Fruit fly (Drosophila melanogaster) whole organism, embryonic: ENCODE data around the gene CG5758.
A peak's percentile ranks its signal among the peaks of the same experiment; 100 is the strongest.

ENCODE experiments used
- Adf1 ChIP-seq: fragments of 200-800 bp; sonication (Bioruptor generic); IDR thresholded peaks from 2 replicates; pipeline ENCODE4 v1.3.6; 2022; ENCODE audit warnings: missing biosample characterization, missing genetic modification characterization
- CG10543 ChIP-seq: fragments of 200-800 bp; sonication (Bioruptor generic); optimal IDR thresholded peaks from 3 replicates; lab custom pipeline; 2017; ENCODE audit warnings: missing biosample characterization, mild to moderate bottlenecking, missing genetic modification characterization, moderate library complexity
- CG11560 ChIP-seq: fragments of 200-800 bp; sonication (Bioruptor generic); IDR thresholded peaks from 3 replicates; pipeline ENCODE4 v1.3.6; 2022; ENCODE audit warnings: missing biosample characterization, missing genetic modification characterization
- CG11696 ChIP-seq: fragments of 200-800 bp; sonication (Bioruptor generic); IDR thresholded peaks from 2 replicates; pipeline ENCODE4 v1.3.6; 2022; ENCODE audit warnings: missing biosample characterization, missing genetic modification characterization
- CG12942 ChIP-seq: fragments of 200-800 bp; sonication (Bioruptor generic); optimal IDR thresholded peaks from 3 replicates; lab custom pipeline; 2016; ENCODE audit warnings: missing biosample characterization, missing genetic modification characterization
- CG13287 ChIP-seq: fragments of 200-800 bp; sonication (Bioruptor generic); IDR thresholded peaks from 2 replicates; pipeline ENCODE4 v1.3.6; 2022; ENCODE audit warnings: missing biosample characterization, missing genetic modification characterization; ENCODE audit not compliant: partially characterized antibody
- CG14050 ChIP-seq: fragments of 200-800 bp; sonication (Bioruptor generic); IDR thresholded peaks from 3 replicates; pipeline ENCODE4 v1.3.6; 2022; ENCODE audit warnings: missing biosample characterization, missing genetic modification characterization
- CG15073 ChIP-seq: fragments of 200-800 bp; sonication (Bioruptor generic); optimal IDR thresholded peaks from 2 replicates; lab custom pipeline; 2016; ENCODE audit warnings: missing biosample characterization, missing genetic modification characterization
- CG15514 ChIP-seq: fragments of 200-800 bp; sonication (Bioruptor generic); optimal IDR thresholded peaks from 3 replicates; lab custom pipeline; 2017; ENCODE audit warnings: missing biosample characterization, missing genetic modification characterization, mild to moderate bottlenecking, moderate library complexity, missing genetic modification reagents
- CG16815 ChIP-seq: fragments of 200-800 bp; sonication (Bioruptor generic); optimal IDR thresholded peaks from 3 replicates; lab custom pipeline; 2017; ENCODE audit warnings: missing biosample characterization, mild to moderate bottlenecking, missing genetic modification characterization
- CG2889 ChIP-seq: fragments of 200-800 bp; sonication (Bioruptor generic); IDR thresholded peaks from 3 replicates; pipeline ENCODE4 v1.3.6; 2022; ENCODE audit warnings: missing biosample characterization, missing genetic modification characterization
- CG4820 ChIP-seq: fragments of 200-800 bp; sonication (Bioruptor generic); optimal IDR thresholded peaks from 3 replicates; lab custom pipeline; 2016; ENCODE audit warnings: missing biosample characterization, missing genetic modification characterization
- CG5180 ChIP-seq: fragments of 200-800 bp; sonication (Bioruptor generic); optimal IDR thresholded peaks from 3 replicates; lab custom pipeline; 2017; ENCODE audit warnings: missing biosample characterization, missing genetic modification characterization, mild to moderate bottlenecking, moderate library complexity, missing genetic modification reagents
- CG6175 ChIP-seq: fragments of 200-800 bp; sonication (Bioruptor generic); IDR thresholded peaks from 3 replicates; pipeline ENCODE4 v1.3.6; 2022; ENCODE audit warnings: missing biosample characterization, missing genetic modification characterization
- CG6791 ChIP-seq: fragments of 200-800 bp; sonication (Bioruptor generic); IDR thresholded peaks from 3 replicates; pipeline ENCODE4 v1.3.6; 2022; ENCODE audit warnings: missing biosample characterization, missing genetic modification characterization; ENCODE audit not compliant: partially characterized antibody
- CG6813 ChIP-seq: fragments of 200-800 bp; sonication (Bioruptor generic); optimal IDR thresholded peaks from 2 replicates; lab custom pipeline; 2017; ENCODE audit warnings: missing biosample characterization, missing genetic modification characterization, mild to moderate bottlenecking, moderate library complexity, missing genetic modification reagents
- CG7745 ChIP-seq: fragments of 200-800 bp; sonication (Bioruptor generic); optimal IDR thresholded peaks from 2 replicates; lab custom pipeline; 2018; ENCODE audit warnings: missing biosample characterization, mild to moderate bottlenecking, missing genetic modification characterization, moderate library complexity
- CG7928 ChIP-seq: fragments of 200-800 bp; sonication (Bioruptor generic); optimal IDR thresholded peaks from 2 replicates; lab custom pipeline; 2017; ENCODE audit warnings: missing biosample characterization, mild to moderate bottlenecking, missing genetic modification characterization
- CG8478 ChIP-seq: fragments of >200 bp; optimal IDR thresholded peaks from 2 replicates; lab custom pipeline; 2018
- CG8944 ChIP-seq: fragments of 200-800 bp; sonication (Bioruptor generic); optimal IDR thresholded peaks from 3 replicates; lab custom pipeline; 2016; ENCODE audit warnings: missing biosample characterization, missing genetic modification characterization
- Camta ChIP-seq: fragments of 200-800 bp; sonication (Bioruptor generic); optimal IDR thresholded peaks from 2 replicates; lab custom pipeline; 2016; ENCODE audit warnings: missing biosample characterization, missing genetic modification characterization
- CkIIα-i1 ChIP-seq: fragments of 200-800 bp; sonication (Bioruptor generic); IDR thresholded peaks from 2 replicates; pipeline ENCODE4 v1.3.6; 2022; ENCODE audit warnings: missing biosample characterization, missing genetic modification characterization
- HLH54F ChIP-seq: fragments of 200-800 bp; sonication (Bioruptor generic); optimal IDR thresholded peaks from 3 replicates; lab custom pipeline; 2016; ENCODE audit warnings: missing biosample characterization, missing genetic modification characterization
- Hsf ChIP-seq: fragments of 200-800 bp; sonication (Bioruptor generic); optimal IDR thresholded peaks from 3 replicates; lab custom pipeline; 2016; ENCODE audit warnings: missing biosample characterization, missing genetic modification characterization
- Scr ChIP-seq: fragments of 200-800 bp; sonication (Bioruptor generic); IDR thresholded peaks from 2 replicates; pipeline ENCODE4 v1.3.6; 2022; ENCODE audit warnings: missing biosample characterization, missing genetic modification characterization; ENCODE audit not compliant: partially characterized antibody
- Sin3A ChIP-seq: fragments of >200 bp; optimal IDR thresholded peaks from 2 replicates; lab custom pipeline; 2018
- Sox102F ChIP-seq: fragments of 200-800 bp; sonication (Bioruptor generic); optimal IDR thresholded peaks from 2 replicates; lab custom pipeline; 2018; ENCODE audit warnings: missing biosample characterization, mild to moderate bottlenecking, missing genetic modification characterization, moderate library complexity
- Trl ChIP-seq, 3 experiments: fragments of >200 bp in 2 of 3; fragments of 200-800 bp in 1 of 3; sonication (Bioruptor generic) in 1 of 3; optimal IDR thresholded peaks; 2 replicates in 1 of 3; 3 replicates in 2 of 3; lab custom pipeline; 2016 to 2017; ENCODE audit warnings: missing biosample characterization in 1 of 3, missing genetic modification characterization in 1 of 3
- Xbp1 ChIP-seq: fragments of 200-800 bp; sonication (Bioruptor generic); optimal IDR thresholded peaks from 3 replicates; lab custom pipeline; 2016; ENCODE audit warnings: missing biosample characterization, mild to moderate bottlenecking, missing genetic modification characterization
- al ChIP-seq: fragments of 200-800 bp; sonication (Bioruptor generic); IDR thresholded peaks from 2 replicates; pipeline ENCODE4 v1.3.6; 2022; ENCODE audit warnings: missing biosample characterization, missing genetic modification characterization
- amos ChIP-seq: fragments of 200-800 bp; sonication (Bioruptor generic); IDR thresholded peaks from 2 replicates; pipeline ENCODE4 v1.3.6; 2022; ENCODE audit warnings: missing biosample characterization, missing genetic modification characterization; ENCODE audit not compliant: partially characterized antibody
- aop ChIP-seq: fragments of 200-800 bp; sonication (Bioruptor generic); IDR thresholded peaks from 2 replicates; pipeline ENCODE4 v1.3.6; 2022; ENCODE audit warnings: missing biosample characterization, missing genetic modification characterization
- ap ChIP-seq: fragments of 200-800 bp; sonication (Bioruptor generic); IDR thresholded peaks from 2 replicates; pipeline ENCODE4 v1.3.6; 2022; ENCODE audit warnings: missing biosample characterization, missing genetic modification characterization
- ato ChIP-seq: fragments of 200-800 bp; sonication (Bioruptor generic); IDR thresholded peaks from 2 replicates; pipeline ENCODE4 v1.3.6; 2022; ENCODE audit warnings: missing biosample characterization, missing genetic modification characterization; ENCODE audit not compliant: partially characterized antibody
- dati ChIP-seq: fragments of 200-800 bp; sonication (Bioruptor generic); IDR thresholded peaks from 2 replicates; pipeline ENCODE4 v1.3.6; 2022; ENCODE audit warnings: missing biosample characterization, missing genetic modification characterization
- dimm ChIP-seq: fragments of 200-800 bp; sonication (Bioruptor generic); IDR thresholded peaks from 2 replicates; pipeline ENCODE4 v1.3.6; 2022; ENCODE audit warnings: missing biosample characterization, missing genetic modification characterization
- dmrt99B ChIP-seq: fragments of 200-800 bp; sonication (Bioruptor generic); optimal IDR thresholded peaks from 2 replicates; lab custom pipeline; 2018; ENCODE audit warnings: missing biosample characterization, mild to moderate bottlenecking, missing genetic modification characterization, moderate library complexity
- emc ChIP-seq: fragments of 200-800 bp; sonication (Bioruptor generic); optimal IDR thresholded peaks from 2 replicates; lab custom pipeline; 2016; ENCODE audit warnings: missing biosample characterization, missing genetic modification characterization
- ham ChIP-seq: fragments of 200-800 bp; sonication (Bioruptor generic); IDR thresholded peaks from 2 replicates; pipeline ENCODE4 v1.3.6; 2022; ENCODE audit warnings: missing biosample characterization, missing genetic modification characterization
- hb ChIP-seq: fragments of 200-800 bp; sonication (Bioruptor generic); IDR thresholded peaks from 3 replicates; pipeline ENCODE4 v1.3.6; 2022; ENCODE audit warnings: missing biosample characterization, missing genetic modification characterization; ENCODE audit not compliant: partially characterized antibody
- maf-S ChIP-seq: fragments of 200-800 bp; sonication (Bioruptor generic); optimal IDR thresholded peaks from 2 replicates; lab custom pipeline; 2016; ENCODE audit warnings: missing biosample characterization, missing genetic modification characterization
- oc ChIP-seq: fragments of 200-800 bp; sonication (Bioruptor generic); optimal IDR thresholded peaks from 2 replicates; lab custom pipeline; 2018; ENCODE audit warnings: missing biosample characterization, mild to moderate bottlenecking, missing genetic modification characterization, moderate library complexity
- rib ChIP-seq: fragments of 200-800 bp; sonication (Bioruptor generic); IDR thresholded peaks from 2 replicates; pipeline ENCODE4 v1.3.6; 2022; ENCODE audit warnings: missing biosample characterization, missing genetic modification characterization
- salm ChIP-seq: fragments of 200-800 bp; sonication (Bioruptor generic); optimal IDR thresholded peaks from 2 replicates; lab custom pipeline; 2018; ENCODE audit warnings: missing biosample characterization, mild to moderate bottlenecking, missing genetic modification characterization
- slou ChIP-seq: fragments of 200-800 bp; sonication (Bioruptor generic); optimal IDR thresholded peaks from 3 replicates; lab custom pipeline; 2016; ENCODE audit warnings: missing biosample characterization, missing genetic modification characterization
- stc ChIP-seq: fragments of 200-800 bp; sonication (Bioruptor generic); IDR thresholded peaks from 2 replicates; pipeline ENCODE4 v1.3.6; 2022; ENCODE audit warnings: missing biosample characterization, missing genetic modification characterization
- tgo ChIP-seq: fragments of 200-800 bp; sonication (Bioruptor generic); IDR thresholded peaks from 3 replicates; pipeline ENCODE4 v1.3.6; 2022; ENCODE audit warnings: missing biosample characterization, missing genetic modification characterization
- twi ChIP-seq: fragments of 200-800 bp; optimal IDR thresholded peaks from 2 replicates; lab custom pipeline; 2019; ENCODE audit warnings: missing biosample characterization, mild to moderate bottlenecking, missing genetic modification characterization, moderate library complexity
- tx ChIP-seq: fragments of 200-800 bp; sonication (Bioruptor generic); optimal IDR thresholded peaks from 2 replicates; lab custom pipeline; 2016; ENCODE audit warnings: missing biosample characterization, missing genetic modification characterization
- usp ChIP-seq: fragments of >200 bp; optimal IDR thresholded peaks from 2 replicates; lab custom pipeline; 2017; ENCODE audit warnings: missing biosample characterization, missing genetic modification characterization

Gene CG5758

dm6 chr2L:18121367-18122230 lies 1.8 kb downstream of the CG5758 start (continued):
- TF ChIP-seq dati (GFP tag; lab: Robert Waterston, UW) = no peak
- TF ChIP-seq Camta (GFP tag; lab: Kevin White, UChicago) = peak; percentile 28
- TF ChIP-seq CG2889 = no peak
- TF ChIP-seq CG10543 (GFP tag; lab: Kevin White, UChicago) = no peak
- TF ChIP-seq al (GFP tag; lab: Robert Waterston, UW) = no peak
- TF ChIP-seq emc (GFP tag; lab: Kevin White, UChicago) = no peak
- no peak for TF ChIP-seq CG7928 (GFP tag; lab: Kevin White, UChicago)
- TF ChIP-seq amos (GFP tag; lab: Robert Waterston, UW) = no peak
- TF ChIP-seq dimm = no peak
- TF ChIP-seq CG13287 (GFP tag; lab: Robert Waterston, UW) = no peak
- peak; percentile 33 for TF ChIP-seq CG8944 (GFP tag; lab: Kevin White, UChicago)
- TF ChIP-seq usp (GFP tag; lab: Kevin White, UChicago) = no peak
- no peak for TF ChIP-seq CG14050
- no peak for TF ChIP-seq Sin3A (lab: Kevin White, UChicago)
- TF ChIP-seq aop (GFP tag; lab: Robert Waterston, UW) = no peak
- peak; percentile 39; the same call in 2 of the 3 replicates for TF ChIP-seq tgo (GFP tag; lab: Robert Waterston, UW)
- TF ChIP-seq oc (tag; lab: Kevin White, UChicago) = no peak
- no peak for TF ChIP-seq twi (tag; lab: Kevin White, UChicago)
- no peak for TF ChIP-seq CG6175 (GFP tag; lab: Robert Waterston, UW)
- peak; percentile 4 for TF ChIP-seq CG6813 (GFP tag; lab: Kevin White, UChicago)
- peak; percentile 53 for TF ChIP-seq Xbp1 (GFP tag; lab: Kevin White, UChicago)
- no peak for TF ChIP-seq rib (GFP tag; lab: Robert Waterston, UW)
- no peak for TF ChIP-seq HLH54F
- no peak for TF ChIP-seq CG12942 (GFP tag; lab: Kevin White, UChicago)
- TF ChIP-seq ato (GFP tag; lab: Robert Waterston, UW) = no peak
- TF ChIP-seq CG4820 (GFP tag; lab: Kevin White, UChicago) = peak; percentile 60
- no peak for TF ChIP-seq CG8478 (lab: Kevin White, UChicago)
- no peak for TF ChIP-seq salm (tag; lab: Kevin White, UChicago)
- no peak for TF ChIP-seq CG7745 (tag; lab: Kevin White, UChicago)
- no peak for TF ChIP-seq maf-S
- peak; percentile 10 for TF ChIP-seq CG5180 (GFP tag; lab: Kevin White, UChicago)
- peak; percentile 57 for TF ChIP-seq Hsf (GFP tag; lab: Kevin White, UChicago)
- TF ChIP-seq Scr (GFP tag; lab: Robert Waterston, UW) = no peak
- TF ChIP-seq Adf1 (GFP tag; lab: Robert Waterston, UW) = no peak
- TF ChIP-seq stc (GFP tag; lab: Robert Waterston, UW) = no peak
- TF ChIP-seq ap (GFP tag; lab: Robert Waterston, UW) = 0 out of 2 replicates have a peak, but pooled peaks have one; percentile 16
- no peak for TF ChIP-seq hb (GFP tag; lab: Robert Waterston, UW)
- TF ChIP-seq CG11696 (GFP tag; lab: Robert Waterston, UW) = no peak
- no peak for TF ChIP-seq CG6791
- TF ChIP-seq Trl (optimal IDR thresholded peaks at IDR 0.05; lab: Kevin White, UChicago) = no peak
- peak; percentile 37 for TF ChIP-seq Trl (GFP tag; optimal IDR thresholded peaks at IDR 0.05; lab: Kevin White, UChicago)
- TF ChIP-seq CG15073 (GFP tag; lab: Kevin White, UChicago) = no peak
- TF ChIP-seq dmrt99B (tag; lab: Kevin White, UChicago) = peak; percentile 70
- peak; percentile 54 for TF ChIP-seq Sox102F (GFP tag; lab: Kevin White, UChicago)
- no peak for TF ChIP-seq CkIIα-i1 (GFP tag; lab: Robert Waterston, UW)
- TF ChIP-seq slou (GFP tag; lab: Kevin White, UChicago) = peak; percentile 22
- 0 out of 3 replicates have a peak, but pooled peaks have one; percentile 15 for TF ChIP-seq CG11560 (tag; lab: Robert Waterston, UW)
- TF ChIP-seq CG16815 = peak; percentile 5
- TF ChIP-seq tx (GFP tag; lab: Kevin White, UChicago) = peak; percentile 26
- no peak for TF ChIP-seq ham
- TF ChIP-seq CG15514 (GFP tag; lab: Kevin White, UChicago) = no peak
